Worm (Caenorhabditis elegans): ENCODE measurements around the gene C01B10.44.

DNA sequence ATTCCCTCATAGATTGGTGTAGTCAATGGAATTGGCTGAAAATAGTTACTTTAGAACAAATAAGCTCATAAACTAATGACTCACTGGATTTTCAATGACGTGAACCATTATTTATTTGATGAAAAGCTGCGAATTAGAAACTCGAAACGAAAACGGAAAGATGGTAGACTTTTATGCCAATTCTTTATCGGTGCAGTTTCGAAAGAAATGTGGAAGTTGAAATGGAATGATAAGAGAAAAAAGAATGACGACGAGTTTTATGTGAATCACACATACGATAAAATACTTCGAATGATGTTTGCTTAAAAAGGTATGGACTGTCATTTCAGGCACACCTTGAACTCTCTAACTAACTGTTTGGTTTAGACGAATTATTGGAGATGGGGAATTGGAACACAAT, 33.5 kb upstream of the C01B10.44 start, which contains the start of the genes lec-11 and irld-7:
- TF ChIP-seq egl-27 (tag; optimal IDR thresholded peaks at IDR 0.05) = no peak
- TF ChIP-seq alr-1 (tag; optimal IDR thresholded peaks at IDR 0.05; ENCODE audit: borderline replicate concordance) = no peak
- no peak for TF ChIP-seq ceh-88 (GFP tag; IDR thresholded peaks at IDR 0.05)
- no peak for TF ChIP-seq pag-3 (tag; optimal IDR thresholded peaks at IDR 0.05; ENCODE audit: borderline replicate concordance, insufficient read depth)
- no peak for TF ChIP-seq grh-1 (GFP tag; IDR thresholded peaks at IDR 0.05)
- TF ChIP-seq ama-1 (optimal IDR thresholded peaks at IDR 0.05) = no peak
- no peak for TF ChIP-seq zip-4 (GFP tag; optimal IDR thresholded peaks at IDR 0.05)
